Worm (Caenorhabditis elegans) whole organism, L1 larva: ENCODE measurements around the gene ZC204.17.

Source experiments
- isw-1 ChIP-seq: fragments of 200-800 bp; sonication (Bioruptor generic); IDR thresholded peaks from 2 replicates; pipeline ENCODE4 v1.3.6; 2022; ENCODE audit warnings: missing genetic modification characterization, missing compliant biosample characterization
- lin-15B ChIP-seq: fragments of 150-350 bp; sonication (generic microtip); optimal IDR thresholded peaks from 3 replicates; lab custom pipeline; 2014; ENCODE audit warnings: missing biosample characterization, missing genetic modification characterization
- lsy-2 ChIP-seq, 2 experiments: fragments of 150-350 bp; optimal IDR thresholded peaks; 2 replicates each; lab custom pipeline; 2014; ENCODE audit warnings: missing biosample characterization in 2 of 2, missing genetic modification characterization in 2 of 2
- rnt-1 ChIP-seq: sonication (generic microtip); optimal IDR thresholded peaks from 2 replicates; lab custom pipeline; 2016; ENCODE audit warnings: mild to moderate bottlenecking, missing genetic modification characterization, moderate library complexity, missing compliant biosample characterization
- unc-62 ChIP-seq: fragments of 150-350 bp; optimal IDR thresholded peaks from 2 replicates; lab custom pipeline; 2014; ENCODE audit warnings: missing biosample characterization, missing genetic modification reagents, missing genetic modification characterization
- ztf-4 ChIP-seq: fragments of 150-350 bp; optimal IDR thresholded peaks from 2 replicates; lab custom pipeline; 2014; ENCODE audit warnings: missing biosample characterization, missing genetic modification characterization

DNA sequence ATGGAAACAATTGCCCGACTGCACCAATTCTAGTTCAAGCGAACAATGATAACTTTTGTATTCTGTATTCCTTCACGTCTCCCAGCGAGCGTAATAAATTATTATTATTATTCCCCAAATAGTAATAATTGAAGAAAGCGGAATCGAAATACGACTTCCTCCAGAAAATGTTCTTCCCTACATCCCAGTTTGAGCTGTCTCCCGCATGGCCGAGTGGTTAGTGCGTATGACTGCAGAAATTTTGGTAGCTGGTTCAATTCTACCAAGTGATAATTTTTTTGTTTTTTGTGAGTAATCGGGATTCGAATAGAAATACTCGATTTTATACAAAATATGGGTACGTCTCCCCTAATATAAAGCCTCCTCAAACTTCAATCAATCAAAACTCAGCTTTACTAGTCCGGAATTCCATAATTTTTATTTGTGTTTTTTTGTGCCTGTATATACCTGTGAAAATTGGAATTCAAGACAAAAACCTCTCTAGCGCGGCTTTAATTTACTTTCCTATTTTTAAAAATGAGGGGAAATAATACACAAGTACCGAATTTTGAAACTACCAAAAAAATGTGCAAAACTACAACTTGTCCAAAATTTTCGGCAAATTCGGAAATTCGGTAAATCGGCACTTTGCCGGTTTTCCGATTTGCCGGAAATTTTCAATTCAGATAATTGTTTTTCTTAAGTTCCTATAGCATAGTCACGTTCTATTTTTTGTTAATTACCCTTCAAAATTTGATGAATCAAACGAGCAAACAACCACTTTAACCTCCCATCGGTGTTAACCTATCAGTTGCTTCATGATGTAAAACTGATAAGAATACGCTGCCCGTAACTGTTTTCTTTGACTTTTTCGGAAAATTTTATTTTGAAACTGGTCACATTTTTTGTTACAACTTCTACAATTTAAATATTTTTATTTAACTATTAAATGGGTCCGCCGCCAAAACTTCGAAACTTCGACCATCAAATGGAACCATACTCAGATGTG lies 48.7 kb downstream of the ZC204.17 start, which contains the start of gene bath-46:
- TF ChIP-seq ztf-4 (no peak), lsy-2 (tag; optimal IDR thresholded peaks at IDR 0.05; lab: Kevin White, UChicago) (no peak), unc-62 (GFP tag; lab: Kevin White, UChicago) (no peak), isw-1 (GFP tag; lab: Robert Waterston, UW) (no peak), lin-15B (tag; lab: Kevin White, UChicago) (no peak), rnt-1 (tag; lab: Kevin White, UChicago) (no peak)
